Fruit fly (Drosophila melanogaster) whole organism: Measurements from ENCODE around the gene GATAe.

Experiments
- psq ChIP-seq: fragments of >200 bp; optimal IDR thresholded peaks from 2 replicates; lab custom pipeline; 2017
- usp ChIP-seq: fragments of >200 bp; optimal IDR thresholded peaks from 2 replicates; lab custom pipeline; 2017; ENCODE audit warnings: missing biosample characterization, missing genetic modification characterization, mixed read lengths

DNA sequence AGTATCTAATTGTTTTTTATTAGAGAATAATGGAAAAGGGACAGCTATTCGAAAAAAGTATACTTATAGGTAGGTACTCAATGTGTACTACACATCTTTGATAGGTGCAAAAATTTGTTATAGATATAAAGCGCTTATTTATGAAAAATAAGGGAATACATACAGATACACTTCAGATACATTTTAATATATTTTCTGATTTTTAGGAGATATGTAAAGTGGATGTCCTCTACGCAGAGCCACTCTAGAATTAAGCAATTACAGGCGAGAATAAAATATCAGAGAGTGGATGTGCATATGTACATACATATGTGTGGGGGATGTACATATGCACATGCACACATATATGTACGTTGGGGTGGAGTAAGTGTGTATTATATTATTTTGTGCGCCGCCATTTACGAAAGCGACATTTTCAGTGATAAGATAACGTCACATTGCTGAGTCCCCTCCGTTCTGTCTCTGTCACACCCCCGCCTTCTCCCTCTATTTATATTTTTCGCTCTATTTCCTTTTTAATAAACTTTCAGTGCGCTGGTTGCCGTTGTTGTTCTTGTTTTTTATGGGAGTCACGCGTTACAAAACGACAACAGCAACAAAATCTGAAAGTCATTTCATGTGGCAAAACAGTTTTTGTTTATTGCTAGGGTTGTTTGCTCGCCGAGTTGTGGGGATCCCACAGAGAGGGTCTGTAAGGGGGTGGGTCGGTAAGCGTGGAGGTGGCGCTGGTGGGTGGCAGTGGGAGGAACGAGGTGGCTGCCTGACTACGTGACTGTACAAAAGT lies 4.0 kb upstream of the GATAe start:
- TF ChIP-seq usp (GFP tag; lab: Kevin White, UChicago) = no peak
- no peak for TF ChIP-seq psq
